Worm (Caenorhabditis elegans) whole organism, late embryonic: ENCODE data around the gene mxl-3.

Experiments
- C08G9.2 ChIP-seq: sonication (generic microtip); optimal IDR thresholded peaks from 2 replicates; lab custom pipeline; 2016; ENCODE audit warnings: mild to moderate bottlenecking, missing genetic modification characterization, moderate library complexity, missing compliant biosample characterization
- F13H6.1 ChIP-seq: sonication (generic microtip); optimal IDR thresholded peaks from 2 replicates; lab custom pipeline; 2016; ENCODE audit warnings: missing genetic modification characterization, missing compliant biosample characterization
- K09A11.1 ChIP-seq: sonication (generic microtip); optimal IDR thresholded peaks from 2 replicates; lab custom pipeline; 2017; ENCODE audit warnings: antibody characterized with exemption, mild to moderate bottlenecking, missing genetic modification characterization, missing compliant biosample characterization; ENCODE audit not compliant: insufficient read depth
- T23F11.4 ChIP-seq: fragments of 200-800 bp; sonication (Bioruptor generic); optimal IDR thresholded peaks from 2 replicates; lab custom pipeline; 2018; ENCODE audit warnings: mild to moderate bottlenecking, missing genetic modification characterization, missing compliant biosample characterization
- ahr-1 ChIP-seq: sonication (generic microtip); optimal IDR thresholded peaks from 2 replicates; lab custom pipeline; 2016; ENCODE audit warnings: missing genetic modification characterization, missing compliant biosample characterization
- ama-1 ChIP-seq: fragments of 150-350 bp; optimal IDR thresholded peaks from 2 replicates; lab custom pipeline; 2014
- ceh-14 ChIP-seq: sonication (generic microtip); optimal IDR thresholded peaks from 2 replicates; lab custom pipeline; 2016; ENCODE audit warnings: missing genotype, missing genetic modification characterization, missing compliant biosample characterization
- ceh-24 ChIP-seq: sonication (generic microtip); optimal IDR thresholded peaks from 2 replicates; lab custom pipeline; 2016; ENCODE audit warnings: mild to moderate bottlenecking, missing genetic modification characterization, missing compliant biosample characterization
- ceh-30 ChIP-seq: fragments of 150-350 bp; optimal IDR thresholded peaks from 2 replicates; lab custom pipeline; 2014; ENCODE audit warnings: missing biosample characterization, missing genetic modification characterization
- ceh-31 ChIP-seq: sonication (generic microtip); optimal IDR thresholded peaks from 2 replicates; lab custom pipeline; 2016; ENCODE audit warnings: missing genetic modification characterization, missing compliant biosample characterization
- ceh-45 ChIP-seq: fragments of 200-800 bp; sonication (Bioruptor generic); IDR thresholded peaks from 2 replicates; pipeline ENCODE4 v1.3.6; 2022; ENCODE audit warnings: missing genetic modification reagents, missing genetic modification characterization, missing compliant biosample characterization
- ceh-48 ChIP-seq: sonication (generic microtip); optimal IDR thresholded peaks from 2 replicates; lab custom pipeline; 2016; ENCODE audit warnings: missing genetic modification characterization, inconsistent platforms, missing compliant biosample characterization
- ceh-6 ChIP-seq: fragments of 200-800 bp; sonication (Bioruptor generic); optimal IDR thresholded peaks from 2 replicates; lab custom pipeline; 2018; ENCODE audit warnings: mild to moderate bottlenecking, missing genetic modification characterization, missing compliant biosample characterization
- ceh-9 ChIP-seq: sonication (generic microtip); optimal IDR thresholded peaks from 2 replicates; lab custom pipeline; 2016; ENCODE audit warnings: mild to moderate bottlenecking, missing genetic modification characterization, inconsistent platforms, missing compliant biosample characterization
- elt-2 ChIP-seq: sonication (generic microtip); optimal IDR thresholded peaks from 2 replicates; lab custom pipeline; 2016; ENCODE audit warnings: missing genetic modification reagents, missing genetic modification characterization, missing compliant biosample characterization
- elt-4 ChIP-seq: sonication (generic microtip); optimal IDR thresholded peaks from 2 replicates; lab custom pipeline; 2016; ENCODE audit warnings: missing genetic modification characterization, missing compliant biosample characterization
- eyg-1 ChIP-seq: sonication (generic microtip); optimal IDR thresholded peaks from 2 replicates; lab custom pipeline; 2016; ENCODE audit warnings: missing genotype, missing genetic modification characterization, missing compliant biosample characterization
- fax-1 ChIP-seq: sonication (generic microtip); optimal IDR thresholded peaks from 2 replicates; lab custom pipeline; 2016; ENCODE audit warnings: missing genotype, missing genetic modification characterization, missing compliant biosample characterization
- fkh-6 ChIP-seq: sonication (generic microtip); optimal IDR thresholded peaks from 2 replicates; lab custom pipeline; 2016; ENCODE audit warnings: missing genetic modification characterization, missing compliant biosample characterization
- gmeb-2 ChIP-seq: sonication (generic microtip); optimal IDR thresholded peaks from 2 replicates; lab custom pipeline; 2016; ENCODE audit warnings: missing genetic modification characterization, inconsistent platforms, missing compliant biosample characterization
- hlh-15 ChIP-seq: sonication (generic microtip); optimal IDR thresholded peaks from 2 replicates; lab custom pipeline; 2016; ENCODE audit warnings: missing genetic modification characterization, missing compliant biosample characterization
- hlh-6 ChIP-seq: sonication (generic microtip); optimal IDR thresholded peaks from 2 replicates; lab custom pipeline; 2016; ENCODE audit warnings: missing genotype, missing genetic modification characterization, missing compliant biosample characterization
- hlh-8 ChIP-seq: sonication (generic microtip); optimal IDR thresholded peaks from 2 replicates; lab custom pipeline; 2016; ENCODE audit warnings: missing genotype, missing genetic modification characterization, missing compliant biosample characterization
- lim-6 ChIP-seq: sonication (generic microtip); optimal IDR thresholded peaks from 2 replicates; lab custom pipeline; 2016; ENCODE audit warnings: missing genetic modification characterization, missing compliant biosample characterization
- madf-2 ChIP-seq: sonication (generic microtip); optimal IDR thresholded peaks from 2 replicates; lab custom pipeline; 2017; ENCODE audit warnings: missing genetic modification characterization, missing compliant biosample characterization
- nfya-1 ChIP-seq: sonication (generic microtip); optimal IDR thresholded peaks from 2 replicates; lab custom pipeline; 2017; ENCODE audit warnings: missing genetic modification characterization, mild to moderate bottlenecking, missing compliant biosample characterization, antibody characterized with exemption, moderate library complexity
- nhr-11 ChIP-seq: fragments of 150-350 bp; optimal IDR thresholded peaks from 2 replicates; lab custom pipeline; 2014; ENCODE audit warnings: missing biosample characterization, missing genetic modification characterization
- nhr-232 ChIP-seq: sonication (generic microtip); optimal IDR thresholded peaks from 2 replicates; lab custom pipeline; 2016; ENCODE audit warnings: missing genetic modification characterization, missing compliant biosample characterization
- odd-2 ChIP-seq: sonication (generic microtip); optimal IDR thresholded peaks from 2 replicates; lab custom pipeline; 2017; ENCODE audit warnings: antibody characterized with exemption, mild to moderate bottlenecking, missing genetic modification characterization, missing compliant biosample characterization
- pha-4 ChIP-seq: fragments of 150-350 bp; optimal IDR thresholded peaks from 2 replicates; lab custom pipeline; 2018; ENCODE audit warnings: missing biosample characterization, missing genetic modification reagents, missing genetic modification characterization
- pqm-1 ChIP-seq: sonication (generic microtip); optimal IDR thresholded peaks from 2 replicates; lab custom pipeline; 2016; ENCODE audit warnings: missing genetic modification characterization, missing compliant biosample characterization
- rnt-1 ChIP-seq: sonication (generic microtip); optimal IDR thresholded peaks from 2 replicates; lab custom pipeline; 2016; ENCODE audit warnings: missing genetic modification characterization, missing compliant biosample characterization
- sdc-2 ChIP-seq: sonication (generic microtip); optimal IDR thresholded peaks from 2 replicates; lab custom pipeline; 2016; ENCODE audit warnings: missing genotype, missing genetic modification characterization, missing compliant biosample characterization
- sox-2 ChIP-seq: fragments of 200-800 bp; sonication (Bioruptor generic); IDR thresholded peaks from 2 replicates; pipeline ENCODE4 v1.3.6; 2022; ENCODE audit warnings: missing genetic modification reagents, missing genetic modification characterization, missing compliant biosample characterization
- syd-9 ChIP-seq: sonication (generic microtip); optimal IDR thresholded peaks from 2 replicates; lab custom pipeline; 2016; ENCODE audit warnings: mild to moderate bottlenecking, missing genetic modification characterization, moderate library complexity, missing compliant biosample characterization
- tbx-2 ChIP-seq: sonication (generic microtip); optimal IDR thresholded peaks from 2 replicates; lab custom pipeline; 2016; ENCODE audit warnings: missing genetic modification characterization, missing compliant biosample characterization
- ttx-3 ChIP-seq: sonication (generic microtip); optimal IDR thresholded peaks from 2 replicates; lab custom pipeline; 2016; ENCODE audit warnings: missing genetic modification reagents, missing genetic modification characterization, missing compliant biosample characterization
- unc-42 ChIP-seq: sonication (generic microtip); optimal IDR thresholded peaks from 2 replicates; lab custom pipeline; 2016; ENCODE audit warnings: missing genotype, missing genetic modification characterization, missing compliant biosample characterization
- unc-55 ChIP-seq: sonication (generic microtip); optimal IDR thresholded peaks from 2 replicates; lab custom pipeline; 2017; ENCODE audit warnings: missing biosample characterization, missing genetic modification reagents, missing genetic modification characterization
- zip-5 ChIP-seq: sonication (generic microtip); optimal IDR thresholded peaks from 2 replicates; lab custom pipeline; 2016; ENCODE audit warnings: missing genetic modification characterization, missing compliant biosample characterization
- ztf-16 ChIP-seq: sonication (generic microtip); optimal IDR thresholded peaks from 2 replicates; lab custom pipeline; 2017; ENCODE audit warnings: missing genetic modification characterization, missing compliant biosample characterization

The mxl-3 gene

ce11 chrX:13394971-13395370 lies 44.4 kb upstream of the mxl-3 start, which contains the start of gene irld-2:
Gene irld-2, minus strand, starts transcription at chrX:13395071.
- TF ChIP-seq ceh-30 (tag; lab: Kevin White, UChicago) (no peak), ahr-1 (tag; lab: Kevin White, UChicago) (no peak), eyg-1 (tag; lab: Kevin White, UChicago) (no peak), ceh-24 (tag; lab: Kevin White, UChicago) (no peak), unc-55 (no peak), sdc-2 (tag; lab: Kevin White, UChicago) (no peak), F13H6.1 (no peak), fkh-6 (tag; lab: Kevin White, UChicago) (no peak), tbx-2 (no peak), zip-5 (no peak), unc-42 (no peak), syd-9 (tag; lab: Kevin White, UChicago) (no peak), C08G9.2 (tag; lab: Kevin White, UChicago) (no peak), hlh-15 (tag; lab: Kevin White, UChicago) (no peak)
- TF ChIP-seq, all 69 proteins: peak for 0

DNA sequence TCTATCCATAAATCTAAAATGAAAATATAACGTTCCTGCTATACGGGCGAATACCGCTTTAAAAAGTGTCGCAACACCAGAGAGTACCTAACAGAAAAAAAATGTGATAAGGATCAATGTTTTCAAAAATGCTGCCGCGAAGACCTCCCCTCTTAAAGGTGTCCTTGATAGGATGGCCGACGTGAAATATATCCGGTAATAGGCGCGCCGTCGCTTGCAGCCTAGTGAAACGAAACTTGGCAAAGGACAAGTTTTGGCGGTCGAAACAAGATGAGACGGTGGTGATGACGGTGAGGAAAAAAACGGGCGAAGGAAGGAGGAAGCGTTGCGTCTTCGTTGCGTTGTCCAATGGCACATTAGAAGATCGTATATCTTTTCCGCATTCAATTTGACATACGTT lies 38.2 kb upstream of the mxl-3 start:
- TF ChIP-seq nfya-1 (tag; lab: Kevin White, UChicago) (no peak), elt-4 (tag; lab: Kevin White, UChicago) (no peak), nhr-232 (tag; lab: Kevin White, UChicago) (no peak), ahr-1 (tag; lab: Kevin White, UChicago) (no peak), K09A11.1 (no peak), ceh-48 (tag; lab: Kevin White, UChicago) (no peak), madf-2 (tag; lab: Kevin White, UChicago) (no peak), ttx-3 (tag; lab: Kevin White, UChicago) (no peak), lim-6 (tag; lab: Kevin White, UChicago) (no peak), nhr-11 (tag; lab: Kevin White, UChicago) (no peak), hlh-6 (tag; lab: Kevin White, UChicago) (no peak)
- TF ChIP-seq, all 69 proteins: peak for 0

- TF ChIP-seq nhr-11 (tag; lab: Kevin White, UChicago) (no peak), pqm-1 (no peak), ttx-3 (tag; lab: Kevin White, UChicago) (no peak), rnt-1 (tag; lab: Kevin White, UChicago) (no peak), elt-2 (no peak), fax-1 (tag; lab: Kevin White, UChicago) (no peak), pha-4 (tag; lab: Kevin White, UChicago) (no peak), tbx-2 (no peak), unc-42 (no peak), madf-2 (tag; lab: Kevin White, UChicago) (no peak), eyg-1 (tag; lab: Kevin White, UChicago) (no peak), nfya-1 (tag; lab: Kevin White, UChicago) (no peak), ceh-9 (tag; lab: Kevin White, UChicago) (no peak), ceh-14 (tag; lab: Kevin White, UChicago) (no peak), ceh-30 (tag; lab: Kevin White, UChicago) (no peak)
- TF ChIP-seq, all 69 proteins: peak for 0
These were observed 36.9 kb upstream of the mxl-3 start, which contains the start of gene C49F8.3 for ce11 chrX:13387497-13387953. Gene C49F8.3, minus strand, starts transcription at chrX:13387547.

- no peak for TF ChIP-seq odd-2 (tag; lab: Kevin White, UChicago)
- no peak for TF ChIP-seq T23F11.4 (GFP tag; lab: Kevin White, UChicago)
- TF ChIP-seq ceh-45 = no peak
- no peak for TF ChIP-seq lim-6 (tag; lab: Kevin White, UChicago)
- no peak for TF ChIP-seq ztf-16
- TF ChIP-seq unc-55 = no peak
- no peak for TF ChIP-seq zip-5
- no peak for TF ChIP-seq ama-1 (lab: Kevin White, UChicago)
- no peak for TF ChIP-seq ceh-6 (GFP tag; lab: Kevin White, UChicago)
- TF ChIP-seq pha-4 (tag; lab: Kevin White, UChicago) = no peak
- no peak for TF ChIP-seq syd-9 (tag; lab: Kevin White, UChicago)
- no peak for TF ChIP-seq eyg-1 (tag; lab: Kevin White, UChicago)
- TF ChIP-seq hlh-8 (tag; lab: Kevin White, UChicago) = no peak
- TF ChIP-seq sox-2 (GFP tag; lab: Robert Waterston, UW) = no peak
- no peak for TF ChIP-seq gmeb-2
- no peak for TF ChIP-seq ceh-31 (tag; lab: Kevin White, UChicago)
- no peak for TF ChIP-seq unc-42
- TF ChIP-seq, all 69 proteins: peak for 0
These were observed 34.1 kb upstream of the mxl-3 start for ce11 chrX:13384743-13385142.
